Worm (Caenorhabditis elegans): ENCODE measurements around the gene ubl-1.

ubl-1 gene

DNA sequence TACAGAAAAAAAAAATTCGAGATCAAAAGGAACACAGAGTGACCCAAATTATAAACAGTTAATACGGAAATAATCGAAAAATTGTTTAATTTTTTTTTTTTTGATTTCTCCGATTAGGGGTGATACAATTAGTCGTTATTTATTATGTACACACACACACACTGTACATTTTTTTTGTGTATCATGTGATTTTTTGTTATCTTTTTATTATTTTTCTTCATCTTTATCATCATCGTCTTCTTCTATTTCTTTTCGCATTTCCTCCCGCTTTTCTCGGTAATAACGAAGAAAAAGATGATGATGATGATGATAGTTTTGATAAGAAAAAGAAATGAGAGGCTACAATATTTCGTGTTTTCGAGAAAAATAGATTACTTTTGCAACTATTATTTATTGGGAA is 38.3 kb upstream of the ubl-1 start (continued):
- TF ChIP-seq lsy-2 (tag; optimal IDR thresholded peaks at IDR 0.05) (peak in 1 of 2 experiments; percentile 24), pqm-1 (tag; optimal IDR thresholded peaks at IDR 0.05) (no peak), lin-14 (GFP tag; optimal IDR thresholded peaks at IDR 0.05) (peak; percentile 16), zip-4 (GFP tag; optimal IDR thresholded peaks at IDR 0.05) (no peak), zag-1 (tag; optimal IDR thresholded peaks at IDR 0.05) (no peak), isw-1 (GFP tag; IDR thresholded peaks at IDR 0.05) (no peak), fkh-4 (tag; optimal IDR thresholded peaks at IDR 0.05; ENCODE audit: borderline replicate concordance) (no peak), tbx-2 (tag; optimal IDR thresholded peaks at IDR 0.05) (no peak), grh-1 (GFP tag; IDR thresholded peaks at IDR 0.05) (no peak), dpl-1 (GFP tag; optimal IDR thresholded peaks at IDR 0.05) (peak in 1 of 3 experiments; percentile 5)

DNA sequence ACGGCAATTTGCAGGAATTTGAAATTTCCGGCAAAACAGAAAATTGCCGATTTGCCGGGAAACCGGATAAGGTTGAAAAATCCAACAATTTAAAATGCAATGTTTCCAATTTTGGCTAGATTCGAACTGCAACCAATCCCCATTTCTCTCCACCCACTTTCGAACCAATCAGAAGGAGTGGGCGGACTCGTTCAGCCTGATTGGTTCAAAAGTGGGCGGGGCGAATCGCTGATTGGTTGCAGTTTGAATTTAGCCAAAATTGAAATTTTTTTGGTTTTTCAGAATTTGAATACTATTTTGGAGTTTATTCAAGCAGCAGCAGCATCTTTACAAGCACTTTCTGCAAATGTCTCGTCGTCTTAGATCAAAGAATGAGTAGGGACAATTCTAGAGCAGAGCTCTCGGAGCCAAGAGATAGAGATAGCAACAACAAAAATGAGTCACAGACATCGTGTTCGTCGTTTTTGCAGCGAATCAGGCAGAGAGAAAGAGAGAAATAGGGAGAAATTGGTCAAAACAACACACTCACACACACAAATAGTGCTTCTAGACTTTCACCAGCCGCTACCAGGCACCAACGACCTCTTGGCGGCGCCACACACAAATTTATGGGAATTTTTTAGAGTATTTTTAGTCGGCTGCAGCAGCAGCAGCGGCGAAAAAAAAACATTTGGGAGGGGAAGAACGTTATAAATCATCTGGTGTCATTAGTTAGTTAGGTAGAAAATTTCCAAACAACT is 36.9 kb upstream of the ubl-1 start:
- no peak for TF ChIP-seq mep-1 (tag; optimal IDR thresholded peaks at IDR 0.05)
- TF ChIP-seq ets-5 (GFP tag; IDR thresholded peaks at IDR 0.05), result 0 out of 2 replicates have a peak, but pooled peaks have one; percentile 60
- no peak for TF ChIP-seq unc-130 (tag; optimal IDR thresholded peaks at IDR 0.05)
- TF ChIP-seq fkh-8 (tag; optimal IDR thresholded peaks at IDR 0.05), result no peak
- no peak for TF ChIP-seq pag-3 (tag; optimal IDR thresholded peaks at IDR 0.05; ENCODE audit: borderline replicate concordance, insufficient read depth)
- TF ChIP-seq hlh-17 (GFP tag; optimal IDR thresholded peaks at IDR 0.05; ENCODE audit: borderline replicate concordance), result no peak
- no peak for TF ChIP-seq sox-4 (tag; optimal IDR thresholded peaks at IDR 0.05)
- no peak for TF ChIP-seq vab-15 (tag; optimal IDR thresholded peaks at IDR 0.05)
- TF ChIP-seq ama-1 (optimal IDR thresholded peaks at IDR 0.05), result no peak
- TF ChIP-seq efl-1 (optimal IDR thresholded peaks at IDR 0.05), result no peak
- peak in 1 of 2 experiments; percentile 66 for TF ChIP-seq efl-1 (GFP tag; optimal IDR thresholded peaks at IDR 0.05 in 1 of 2)
- TF ChIP-seq Y116A8C.19 (tag; optimal IDR thresholded peaks at IDR 0.05; ENCODE audit: borderline replicate concordance), result no peak
- no peak for TF ChIP-seq mab-9 (GFP tag; IDR thresholded peaks at IDR 0.05)
- TF ChIP-seq C16A3.4 (tag; optimal IDR thresholded peaks at IDR 0.05), result no peak
- TF ChIP-seq nhr-85 (tag), result peak; percentile 43
- TF ChIP-seq mef-2 (tag; optimal IDR thresholded peaks at IDR 0.05), result no peak

ce11 chrIII:3033507-3033906 is 34.6 kb upstream of the ubl-1 start:
- TF ChIP-seq sup-37 (GFP tag; optimal IDR thresholded peaks at IDR 0.05) (no peak), mep-1 (tag; optimal IDR thresholded peaks at IDR 0.05) (no peak), fkh-4 (tag; optimal IDR thresholded peaks at IDR 0.05; ENCODE audit: borderline replicate concordance) (no peak), unc-98 (GFP tag; IDR thresholded peaks at IDR 0.05) (no peak), jun-1 (tag; optimal IDR thresholded peaks at IDR 0.05) (no peak), unc-130 (tag; optimal IDR thresholded peaks at IDR 0.05) (no peak), ama-1 (optimal IDR thresholded peaks at IDR 0.05) (no peak), nhr-12 (tag; optimal IDR thresholded peaks at IDR 0.05) (no peak), skn-1 (tag; optimal IDR thresholded peaks at IDR 0.05) (no peak), dsc-1 (tag; optimal IDR thresholded peaks at IDR 0.05) (no peak), blmp-1 (tag; optimal IDR thresholded peaks at IDR 0.05) (no peak), ztf-11 (tag; optimal IDR thresholded peaks at IDR 0.05) (no peak), ceh-8 (GFP tag; optimal IDR thresholded peaks at IDR 0.05) (no peak), nhr-20 (tag; optimal IDR thresholded peaks at IDR 0.05) (no peak), elt-3 (tag; optimal IDR thresholded peaks at IDR 0.05) (no peak), ztf-4 (tag; optimal IDR thresholded peaks at IDR 0.05) (no peak)
